Worm (Caenorhabditis elegans) whole organism, mixed stage, embryonic: ENCODE data around the gene T14G8.3.

ENCODE experiments used
- unc-62 ChIP-seq: fragments of 150-350 bp; optimal IDR thresholded peaks from 2 replicates; lab custom pipeline; 2014; ENCODE audit warnings: missing biosample characterization, missing genetic modification reagents, missing genetic modification characterization
- ztf-11 ChIP-seq: fragments of 150-350 bp; optimal IDR thresholded peaks from 2 replicates; lab custom pipeline; 2014; ENCODE audit warnings: missing biosample characterization, missing genetic modification characterization

DNA sequence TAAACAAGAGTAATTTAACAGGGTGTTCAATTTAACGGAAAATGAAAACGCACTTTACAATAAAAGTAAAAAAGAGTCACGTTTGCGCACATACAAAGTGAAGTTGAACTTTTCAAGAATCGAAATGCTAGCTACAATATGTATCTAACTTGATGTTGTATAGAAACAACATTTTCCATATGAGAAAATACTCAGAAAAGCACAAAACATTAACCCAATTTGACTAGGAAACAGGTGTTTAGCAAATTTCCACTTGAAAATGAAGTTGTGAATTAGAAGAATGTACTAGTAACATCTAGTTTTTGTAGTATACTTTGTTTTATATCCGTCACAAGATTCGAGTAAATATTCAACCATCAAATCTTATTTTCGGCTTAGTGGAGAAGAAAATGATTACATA lies 23.8 kb downstream of the T14G8.3 start, which contains the start of gene gpc-1:
- TF ChIP-seq ztf-11, result no peak
- no peak for TF ChIP-seq unc-62 (GFP tag; lab: Kevin White, UChicago)
